Fruit fly (Drosophila melanogaster) whole organism, embryonic: ENCODE data around the gene Inx3.

ENCODE experiments used
- Abd-B ChIP-seq: fragments of 200-800 bp; sonication (Bioruptor generic); optimal IDR thresholded peaks from 2 replicates; lab custom pipeline; 2018; ENCODE audit warnings: missing biosample characterization, mild to moderate bottlenecking, missing genetic modification characterization, moderate library complexity
- Ada2b ChIP-seq: fragments of 200-800 bp; sonication (Bioruptor generic); IDR thresholded peaks from 2 replicates; pipeline ENCODE4 v1.3.6; 2022; ENCODE audit warnings: missing biosample characterization, missing genetic modification characterization
- CG12104 ChIP-seq: fragments of 200-800 bp; sonication (Bioruptor generic); optimal IDR thresholded peaks from 3 replicates; lab custom pipeline; 2016; ENCODE audit warnings: missing biosample characterization, missing genetic modification characterization
- CG12219 ChIP-seq: fragments of 200-800 bp; sonication (Bioruptor generic); optimal IDR thresholded peaks from 3 replicates; lab custom pipeline; 2018; ENCODE audit warnings: missing biosample characterization, mild to moderate bottlenecking, missing genetic modification characterization
- CG13296 ChIP-seq: fragments of 200-800 bp; sonication (Bioruptor generic); optimal IDR thresholded peaks from 3 replicates; lab custom pipeline; 2018; ENCODE audit warnings: missing biosample characterization, mild to moderate bottlenecking, missing genetic modification characterization
- CG14667 ChIP-seq: fragments of 200-800 bp; sonication (Bioruptor generic); IDR thresholded peaks from 2 replicates; pipeline ENCODE4 v1.3.6; 2022; ENCODE audit warnings: missing biosample characterization, missing genetic modification characterization
- CG14860 ChIP-seq: fragments of 200-800 bp; sonication (Bioruptor generic); IDR thresholded peaks from 3 replicates; pipeline ENCODE4 v1.3.6; 2022; ENCODE audit warnings: missing biosample characterization, missing genetic modification characterization; ENCODE audit not compliant: partially characterized antibody
- CG15601 ChIP-seq: fragments of 200-800 bp; sonication (Bioruptor generic); optimal IDR thresholded peaks from 3 replicates; lab custom pipeline; 2019; ENCODE audit warnings: missing biosample characterization, mild to moderate bottlenecking, missing genetic modification characterization, moderate library complexity
- CG1647 ChIP-seq: fragments of 200-800 bp; sonication (Bioruptor generic); optimal IDR thresholded peaks from 3 replicates; lab custom pipeline; 2016; ENCODE audit warnings: missing biosample characterization, missing genetic modification characterization
- CG17612 ChIP-seq: fragments of 200-800 bp; sonication (Bioruptor generic); IDR thresholded peaks from 2 replicates; pipeline ENCODE4 v1.3.6; 2022; ENCODE audit warnings: missing biosample characterization, missing genetic modification characterization
- CG2116 ChIP-seq: fragments of 200-800 bp; sonication (Bioruptor generic); optimal IDR thresholded peaks from 3 replicates; lab custom pipeline; 2018; ENCODE audit warnings: missing biosample characterization, mild to moderate bottlenecking, missing genetic modification characterization
- CG32772 ChIP-seq: fragments of 200-800 bp; sonication (Bioruptor generic); IDR thresholded peaks from 2 replicates; pipeline ENCODE4 v1.3.6; 2022; ENCODE audit warnings: missing biosample characterization, missing genetic modification characterization
- CG4617 ChIP-seq: fragments of 200-800 bp; sonication (Bioruptor generic); optimal IDR thresholded peaks from 3 replicates; lab custom pipeline; 2016; ENCODE audit warnings: missing biosample characterization, missing genetic modification characterization, borderline replicate concordance
- CG6272 ChIP-seq: fragments of 200-800 bp; sonication (Bioruptor generic); IDR thresholded peaks from 2 replicates; pipeline ENCODE4 v1.3.6; 2022; ENCODE audit warnings: missing biosample characterization, missing genetic modification characterization
- CG6689 ChIP-seq: fragments of 200-800 bp; sonication (Bioruptor generic); IDR thresholded peaks from 2 replicates; pipeline ENCODE4 v1.3.6; 2022; ENCODE audit warnings: missing biosample characterization, missing genetic modification characterization
- CG9215 ChIP-seq: fragments of 200-800 bp; sonication (Bioruptor generic); IDR thresholded peaks from 2 replicates; pipeline ENCODE4 v1.3.6; 2022; ENCODE audit warnings: missing biosample characterization, missing genetic modification characterization
- CG9727 ChIP-seq: fragments of 200-800 bp; sonication (Bioruptor generic); optimal IDR thresholded peaks from 3 replicates; lab custom pipeline; 2017; ENCODE audit warnings: missing biosample characterization, mild to moderate bottlenecking, missing genetic modification characterization
- CkIIα-i1 ChIP-seq: fragments of 200-800 bp; sonication (Bioruptor generic); IDR thresholded peaks from 2 replicates; pipeline ENCODE4 v1.3.6; 2022; ENCODE audit warnings: missing biosample characterization, missing genetic modification characterization
- D19B ChIP-seq: fragments of 200-800 bp; sonication (Bioruptor generic); optimal IDR thresholded peaks from 2 replicates; lab custom pipeline; 2017; ENCODE audit warnings: missing biosample characterization, mild to moderate bottlenecking, missing genetic modification characterization
- Doc3 ChIP-seq: fragments of 200-800 bp; sonication (Bioruptor generic); IDR thresholded peaks from 3 replicates; pipeline ENCODE4 v1.3.6; 2022; ENCODE audit warnings: missing biosample characterization, missing genetic modification characterization; ENCODE audit not compliant: partially characterized antibody
- E2f1 ChIP-seq: fragments of 200-800 bp; sonication (Bioruptor generic); IDR thresholded peaks from 2 replicates; pipeline ENCODE4 v1.3.6; 2022; ENCODE audit warnings: missing biosample characterization, missing genetic modification characterization
- H15 ChIP-seq: fragments of 200-800 bp; sonication (Bioruptor generic); IDR thresholded peaks from 3 replicates; pipeline ENCODE4 v1.3.6; 2022; ENCODE audit warnings: missing biosample characterization, missing genetic modification characterization
- Kr ChIP-seq: fragments of 200-800 bp; sonication (Bioruptor generic); optimal IDR thresholded peaks from 2 replicates; lab custom pipeline; 2017; ENCODE audit warnings: missing biosample characterization, mild to moderate bottlenecking, missing genetic modification characterization
- Med ChIP-seq: fragments of 200-800 bp; sonication (Bioruptor generic); peaks from one replicate; lab custom pipeline; 2016; ENCODE audit warnings: missing biosample characterization, missing genetic modification characterization, mild to moderate bottlenecking, inconsistent platforms, moderate library complexity
- Mes4 ChIP-seq: fragments of 200-800 bp; sonication (Bioruptor generic); optimal IDR thresholded peaks from 2 replicates; lab custom pipeline; 2016; ENCODE audit warnings: missing biosample characterization, missing genetic modification characterization
- Mrtf ChIP-seq: fragments of 200-800 bp; sonication (Bioruptor generic); IDR thresholded peaks from 3 replicates; pipeline ENCODE4 v1.3.6; 2022; ENCODE audit warnings: missing biosample characterization, missing genetic modification characterization
- Nf-YA ChIP-seq: fragments of 200-800 bp; sonication (Bioruptor generic); IDR thresholded peaks from 2 replicates; pipeline ENCODE4 v1.3.6; 2022; ENCODE audit warnings: missing biosample characterization, missing genetic modification characterization
- Optix ChIP-seq: fragments of 200-800 bp; sonication (Bioruptor generic); IDR thresholded peaks from 3 replicates; pipeline ENCODE4 v1.3.6; 2022; ENCODE audit warnings: missing biosample characterization, missing genetic modification characterization
- ab ChIP-seq: fragments of 200-800 bp; sonication (Bioruptor generic); optimal IDR thresholded peaks from 2 replicates; lab custom pipeline; 2016; ENCODE audit warnings: missing biosample characterization, missing genetic modification characterization
- amos ChIP-seq: fragments of 200-800 bp; sonication (Bioruptor generic); IDR thresholded peaks from 2 replicates; pipeline ENCODE4 v1.3.6; 2022; ENCODE audit warnings: missing biosample characterization, missing genetic modification characterization; ENCODE audit not compliant: partially characterized antibody
- aop ChIP-seq: fragments of 200-800 bp; sonication (Bioruptor generic); IDR thresholded peaks from 2 replicates; pipeline ENCODE4 v1.3.6; 2022; ENCODE audit warnings: missing biosample characterization, missing genetic modification characterization
- cg ChIP-seq: fragments of 200-800 bp; sonication (Bioruptor generic); optimal IDR thresholded peaks from 3 replicates; lab custom pipeline; 2019; ENCODE audit warnings: missing biosample characterization, mild to moderate bottlenecking, missing genetic modification characterization, moderate library complexity
- croc ChIP-seq: fragments of 200-800 bp; sonication (Bioruptor generic); conservative IDR thresholded peaks from 3 replicates; pipeline ENCODE4 v1.3.6; 2022; ENCODE audit warnings: missing biosample characterization, missing genetic modification characterization
- gem ChIP-seq: fragments of 200-800 bp; sonication (Bioruptor generic); optimal IDR thresholded peaks from 2 replicates; lab custom pipeline; 2019; ENCODE audit warnings: missing biosample characterization, mild to moderate bottlenecking, missing genetic modification characterization, moderate library complexity
- grau ChIP-seq: fragments of 200-800 bp; optimal IDR thresholded peaks from 3 replicates; lab custom pipeline; 2019; ENCODE audit warnings: missing biosample characterization, mild to moderate bottlenecking, missing genetic modification characterization, moderate library complexity
- knrl ChIP-seq: fragments of 200-800 bp; sonication (Bioruptor generic); IDR thresholded peaks from 3 replicates; pipeline ENCODE4 v1.3.6; 2022; ENCODE audit warnings: missing biosample characterization, missing genetic modification characterization; ENCODE audit not compliant: partially characterized antibody
- lbe ChIP-seq: fragments of 200-800 bp; sonication (Bioruptor generic); optimal IDR thresholded peaks from 2 replicates; lab custom pipeline; 2016; ENCODE audit warnings: missing biosample characterization, mild to moderate bottlenecking, missing genetic modification characterization
- lilli ChIP-seq: fragments of 200-800 bp; sonication (Bioruptor generic); optimal IDR thresholded peaks from 3 replicates; lab custom pipeline; 2016; ENCODE audit warnings: missing biosample characterization, missing genetic modification characterization
- nmo ChIP-seq: fragments of 200-800 bp; sonication (Bioruptor generic); optimal IDR thresholded peaks from 2 replicates; lab custom pipeline; 2018; ENCODE audit warnings: missing biosample characterization, mild to moderate bottlenecking, missing genetic modification characterization, moderate library complexity
- p53 ChIP-seq: fragments of 200-800 bp; sonication (Bioruptor generic); optimal IDR thresholded peaks from 2 replicates; lab custom pipeline; 2016; ENCODE audit warnings: missing biosample characterization, missing genetic modification characterization
- prd ChIP-seq, 3 experiments: fragments of >200 bp in 2 of 3; fragments of 200-800 bp in 1 of 3; sonication (Bioruptor generic) in 1 of 3; optimal IDR thresholded peaks in 2 of 3; IDR thresholded peaks in 1 of 3; 2 replicates in 2 of 3; 3 replicates in 1 of 3; pipeline versions ENCODE4 v1.3.6 to Lab custom; 2017 to 2022; ENCODE audit warnings: missing biosample characterization in 1 of 3, missing genetic modification characterization in 1 of 3
- rib ChIP-seq: fragments of 200-800 bp; sonication (Bioruptor generic); IDR thresholded peaks from 2 replicates; pipeline ENCODE4 v1.3.6; 2022; ENCODE audit warnings: missing biosample characterization, missing genetic modification characterization
- row ChIP-seq: fragments of 200-800 bp; sonication (Bioruptor generic); IDR thresholded peaks from 3 replicates; pipeline ENCODE4 v1.3.6; 2022; ENCODE audit warnings: missing biosample characterization, missing genetic modification characterization
- schlank ChIP-seq: fragments of 200-800 bp; sonication (Bioruptor generic); optimal IDR thresholded peaks from 2 replicates; lab custom pipeline; 2018; ENCODE audit warnings: missing biosample characterization, mild to moderate bottlenecking, missing genetic modification characterization
- sd ChIP-seq: fragments of 200-800 bp; sonication (Bioruptor generic); optimal IDR thresholded peaks from 3 replicates; lab custom pipeline; 2018; ENCODE audit warnings: missing biosample characterization, mild to moderate bottlenecking, missing genetic modification characterization, moderate library complexity
- sisA ChIP-seq: fragments of 200-800 bp; sonication (Bioruptor generic); IDR thresholded peaks from 2 replicates; pipeline ENCODE4 v1.3.6; 2022; ENCODE audit warnings: missing biosample characterization, missing genetic modification characterization
- slp2 ChIP-seq: fragments of 200-800 bp; sonication (Bioruptor generic); optimal IDR thresholded peaks from 2 replicates; lab custom pipeline; 2016; ENCODE audit warnings: missing biosample characterization, missing genetic modification characterization
- tio ChIP-seq: fragments of 200-800 bp; sonication (Bioruptor generic); optimal IDR thresholded peaks from 2 replicates; lab custom pipeline; 2017; ENCODE audit warnings: missing biosample characterization, missing genetic modification characterization, inconsistent platforms
- vvl ChIP-seq: fragments of 200-800 bp; sonication (Bioruptor generic); IDR thresholded peaks from 2 replicates; pipeline ENCODE4 v1.3.6; 2022; ENCODE audit warnings: missing biosample characterization, missing genetic modification characterization
- wor ChIP-seq: fragments of 200-800 bp; sonication (Bioruptor generic); IDR thresholded peaks from 2 replicates; pipeline ENCODE4 v1.3.6; 2022; ENCODE audit warnings: missing biosample characterization, missing genetic modification characterization
- zfh1 ChIP-seq: fragments of 200-800 bp; sonication (Bioruptor generic); IDR thresholded peaks from 3 replicates; pipeline ENCODE4 v1.3.6; 2022; ENCODE audit warnings: missing biosample characterization, missing genetic modification characterization

The Inx3 gene

DNA sequence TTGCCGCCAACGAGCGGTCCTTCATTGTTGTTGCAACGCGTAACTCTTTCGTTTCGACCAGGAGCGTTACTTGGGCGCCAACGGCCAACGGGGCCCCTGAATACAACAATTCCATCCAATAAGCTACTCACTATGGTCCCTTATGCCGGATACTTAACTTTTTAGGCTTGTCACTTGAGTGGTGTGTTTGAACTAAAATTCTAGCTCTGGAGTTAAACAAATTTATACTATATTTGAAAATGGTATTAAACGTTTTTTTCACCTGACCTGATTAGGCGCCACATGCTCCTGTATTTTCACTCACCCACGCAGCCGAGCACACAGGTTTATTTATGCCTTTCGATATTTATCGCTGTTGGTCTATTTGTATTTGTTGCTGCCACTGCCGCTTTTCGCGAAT is 54.1 kb downstream of the Inx3 start (continued):
- no peak for TF ChIP-seq CG4617 (GFP tag; lab: Kevin White, UChicago)
- peak; percentile 27; the same call in 1 of the 3 replicates for TF ChIP-seq Optix (GFP tag; lab: Robert Waterston, UW)
- no peak for TF ChIP-seq CG14860 (GFP tag; lab: Robert Waterston, UW)
- peak; percentile 40 for TF ChIP-seq Abd-B (GFP tag; lab: Kevin White, UChicago)
- no peak for TF ChIP-seq vvl (GFP tag; lab: Robert Waterston, UW)
- 0 out of 2 replicates have a peak, but pooled peaks have one; percentile 23 for TF ChIP-seq CG14667 (GFP tag; lab: Robert Waterston, UW)
- TF ChIP-seq Med (GFP tag; lab: Kevin White, UChicago) = peak; percentile 74
- TF ChIP-seq CG9215 (GFP tag; lab: Robert Waterston, UW) = no peak
- TF ChIP-seq H15 = no peak
- no peak for TF ChIP-seq Ada2b (GFP tag; lab: Robert Waterston, UW)
- peak; percentile 14 for TF ChIP-seq gem (tag; lab: Kevin White, UChicago)
- no peak for TF ChIP-seq CkIIα-i1 (GFP tag; lab: Robert Waterston, UW)
- TF ChIP-seq prd (optimal IDR thresholded peaks at IDR 0.05; lab: Kevin White, UChicago) = no peak
- peak; percentile 43; the same call in 2 of the 3 replicates for TF ChIP-seq prd (GFP tag; IDR thresholded peaks at IDR 0.05; lab: Robert Waterston, UW)
- TF ChIP-seq amos (GFP tag; lab: Robert Waterston, UW) = 0 out of 2 replicates have a peak, but pooled peaks have one; percentile 29
- TF ChIP-seq CG17612 (GFP tag; lab: Robert Waterston, UW) = no peak
- TF ChIP-seq CG6272 (GFP tag; lab: Robert Waterston, UW) = no peak
- no peak for TF ChIP-seq Nf-YA (GFP tag; lab: Robert Waterston, UW)
- TF ChIP-seq schlank (tag; lab: Kevin White, UChicago) = no peak
- TF ChIP-seq row (GFP tag; lab: Robert Waterston, UW) = peak; percentile 78
- TF ChIP-seq Mes4 (GFP tag; lab: Kevin White, UChicago) = no peak
- TF ChIP-seq CG12219 (GFP tag; lab: Kevin White, UChicago) = no peak
- TF ChIP-seq CG6689 (GFP tag; lab: Robert Waterston, UW) = no peak
- no peak for TF ChIP-seq CG13296 (GFP tag; lab: Kevin White, UChicago)
- TF ChIP-seq lilli (GFP tag; lab: Kevin White, UChicago) = peak; percentile 22
- no peak for TF ChIP-seq CG9727
- no peak for TF ChIP-seq E2f1
- 0 out of 3 replicates have a peak, but pooled peaks have one; percentile 18 for TF ChIP-seq Mrtf (GFP tag; lab: Robert Waterston, UW)
- peak; percentile 3 for TF ChIP-seq CG15601 (tag; lab: Kevin White, UChicago)
- TF ChIP-seq CG2116 (GFP tag; lab: Kevin White, UChicago) = no peak
- no peak for TF ChIP-seq rib (GFP tag; lab: Robert Waterston, UW)
- TF ChIP-seq grau = peak; percentile 33
- no peak for TF ChIP-seq sd (tag; lab: Kevin White, UChicago)
- no peak for TF ChIP-seq Doc3
- no peak for TF ChIP-seq lbe
- no peak for TF ChIP-seq aop (GFP tag; lab: Robert Waterston, UW)
- TF ChIP-seq tio (GFP tag; lab: Kevin White, UChicago) = peak; percentile 9
- peak; percentile 76 for TF ChIP-seq nmo
- TF ChIP-seq ab = no peak
- TF ChIP-seq zfh1 (GFP tag; lab: Robert Waterston, UW) = peak; percentile 47; the same call in 1 of the 3 replicates
- TF ChIP-seq p53 (GFP tag; lab: Kevin White, UChicago) = no peak
- 0 out of 2 replicates have a peak, but pooled peaks have one; percentile 15 for TF ChIP-seq wor (GFP tag; lab: Robert Waterston, UW)
- no peak for TF ChIP-seq slp2
- no peak for TF ChIP-seq CG32772 (GFP tag; lab: Robert Waterston, UW)
- no peak for TF ChIP-seq Kr (GFP tag; lab: Kevin White, UChicago)
- TF ChIP-seq knrl (GFP tag; lab: Robert Waterston, UW) = no peak; the same call in 2 of the 3 replicates
- TF ChIP-seq CG12104 (GFP tag; lab: Kevin White, UChicago) = no peak
- TF ChIP-seq CG1647 (GFP tag; lab: Kevin White, UChicago) = no peak
- no peak for TF ChIP-seq sisA (GFP tag; lab: Robert Waterston, UW)
- TF ChIP-seq croc (GFP tag; lab: Robert Waterston, UW) = no peak
- TF ChIP-seq D19B (GFP tag; lab: Kevin White, UChicago) = no peak
- TF ChIP-seq cg (GFP tag; lab: Kevin White, UChicago) = no peak
